Worm (Caenorhabditis elegans): ENCODE data around the gene acl-8.
A peak's percentile ranks its signal among the peaks of the same experiment; 100 is the strongest.

Gene acl-8

ce11 chrV:6429870-6430339 lies 20.8 kb upstream of the acl-8 start, which contains the start of gene alh-4 (continued):
- TF ChIP-seq hlh-17 (GFP tag; optimal IDR thresholded peaks at IDR 0.05; ENCODE audit: borderline replicate concordance) (no peak), Y116A8C.19 (tag; optimal IDR thresholded peaks at IDR 0.05; ENCODE audit: borderline replicate concordance) (no peak), skn-1 (tag; optimal IDR thresholded peaks at IDR 0.05) (no peak), isw-1 (GFP tag; IDR thresholded peaks at IDR 0.05) (no peak), fkh-10 (GFP tag; optimal IDR thresholded peaks at IDR 0.05) (no peak), lsy-2 (tag; optimal IDR thresholded peaks at IDR 0.05) (peak in 1 of 2 experiments; percentile 28), dsc-1 (tag; optimal IDR thresholded peaks at IDR 0.05) (no peak), ztf-11 (tag; optimal IDR thresholded peaks at IDR 0.05) (no peak), pag-3 (tag; optimal IDR thresholded peaks at IDR 0.05; ENCODE audit: borderline replicate concordance, insufficient read depth) (no peak), lin-14 (GFP tag; optimal IDR thresholded peaks at IDR 0.05) (peak; percentile 45), alr-1 (tag; optimal IDR thresholded peaks at IDR 0.05; ENCODE audit: borderline replicate concordance) (no peak), blmp-1 (tag; optimal IDR thresholded peaks at IDR 0.05) (peak; percentile 79), unc-30 (tag; optimal IDR thresholded peaks at IDR 0.05) (no peak), nhr-19 (GFP tag; conservative IDR thresholded peaks at IDR 0.05) (no peak), unc-98 (GFP tag; IDR thresholded peaks at IDR 0.05) (no peak), hlh-4 (tag; optimal IDR thresholded peaks at IDR 0.05) (no peak), ceh-63 (GFP tag; optimal IDR thresholded peaks at IDR 0.05) (no peak), aly-2 (tag; optimal IDR thresholded peaks at IDR 0.05) (no peak), ces-1 (GFP tag; optimal IDR thresholded peaks at IDR 0.05) (no peak), egl-27 (tag; optimal IDR thresholded peaks at IDR 0.05) (no peak), sptf-1 (tag; optimal IDR thresholded peaks at IDR 0.05) (no peak), xbp-1 (tag; optimal IDR thresholded peaks at IDR 0.05) (no peak), nhr-76 (tag; optimal IDR thresholded peaks at IDR 0.05) (no peak), sox-4 (tag; optimal IDR thresholded peaks at IDR 0.05) (no peak), zip-4 (GFP tag; optimal IDR thresholded peaks at IDR 0.05) (no peak), ceh-8 (GFP tag; optimal IDR thresholded peaks at IDR 0.05) (no peak), swsn-7 (tag; optimal IDR thresholded peaks at IDR 0.05) (no peak), ets-5 (GFP tag; IDR thresholded peaks at IDR 0.05) (no peak), unc-130 (tag; optimal IDR thresholded peaks at IDR 0.05) (peak; percentile 52), jun-1 (tag; optimal IDR thresholded peaks at IDR 0.05) (no peak), hpl-2 (GFP tag; optimal IDR thresholded peaks at IDR 0.05) (no peak), unc-86 (tag; optimal IDR thresholded peaks at IDR 0.05) (no peak), ama-1 (optimal IDR thresholded peaks at IDR 0.05) (peak; percentile 35), ceh-90 (tag; optimal IDR thresholded peaks at IDR 0.05) (no peak), nhr-28 (tag; optimal IDR thresholded peaks at IDR 0.05) (no peak), aha-1 (tag; optimal IDR thresholded peaks at IDR 0.05) (no peak), irx-1 (tag; optimal IDR thresholded peaks at IDR 0.05) (no peak), lin-35 (GFP tag; optimal IDR thresholded peaks at IDR 0.05) (peak in 1 of 2 experiments; percentile 37), nhr-77 (tag; optimal IDR thresholded peaks at IDR 0.05) (no peak), nhr-20 (tag; optimal IDR thresholded peaks at IDR 0.05) (peak; percentile 67), C04F5.9 (tag; optimal IDR thresholded peaks at IDR 0.05) (no peak), nhr-11 (tag; optimal IDR thresholded peaks at IDR 0.05) (no peak), fkh-4 (tag; optimal IDR thresholded peaks at IDR 0.05; ENCODE audit: borderline replicate concordance) (no peak), C16A3.4 (tag; optimal IDR thresholded peaks at IDR 0.05) (no peak), grh-1 (GFP tag; IDR thresholded peaks at IDR 0.05) (no peak; the same call in 1 of the 2 replicates), sup-37 (GFP tag; optimal IDR thresholded peaks at IDR 0.05) (no peak), F16B12.6 (tag; optimal IDR thresholded peaks at IDR 0.05) (no peak), ceh-82 (tag; optimal IDR thresholded peaks at IDR 0.05) (no peak)
